Fruit fly (Drosophila melanogaster): ENCODE results near the gene CG34393.

The CG34393 gene

DNA sequence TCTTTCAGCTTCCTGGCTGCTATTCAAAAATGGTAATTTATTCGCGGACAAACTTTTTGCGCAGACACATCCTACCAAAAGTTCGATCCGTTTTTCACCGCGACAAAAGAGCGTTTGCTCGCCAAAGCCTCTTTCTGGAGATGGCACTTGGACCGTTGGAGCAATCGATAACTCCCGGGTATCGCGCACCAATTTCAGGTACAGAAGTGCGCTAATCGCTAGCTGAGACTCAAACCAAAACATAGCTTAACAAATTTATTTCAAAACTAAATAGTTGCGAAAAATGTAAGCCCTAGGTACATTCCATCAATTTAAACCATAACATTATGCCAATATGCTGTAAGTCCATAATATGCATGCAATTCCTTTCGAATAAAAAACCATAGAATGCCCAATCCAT lies 55.6 kb downstream of the CG34393 start, which contains the start of gene toc (continued):
- TF ChIP-seq odd (GFP tag; optimal IDR thresholded peaks at IDR 0.05) (no peak), exex (tag; optimal IDR thresholded peaks at IDR 0.05) (peak; percentile 20), ranshi (GFP tag; IDR thresholded peaks at IDR 0.05) (no peak), PHDP (tag; optimal IDR thresholded peaks at IDR 0.05) (no peak), CG1529 (GFP tag; optimal IDR thresholded peaks at IDR 0.05) (no peak), mam (GFP tag; optimal IDR thresholded peaks at IDR 0.05) (no peak), slbo (GFP tag; IDR thresholded peaks at IDR 0.05) (peak; percentile 27; the same call in 1 of the 2 replicates), schlank (tag; optimal IDR thresholded peaks at IDR 0.05) (no peak), E2f1 (GFP tag; IDR thresholded peaks at IDR 0.05) (no peak), so (GFP tag; IDR thresholded peaks at IDR 0.05) (no peak), kni (GFP tag; optimal IDR thresholded peaks at IDR 0.05) (no peak), corto (GFP tag; optimal IDR thresholded peaks at IDR 0.05) (no peak), CG18262 (tag; optimal IDR thresholded peaks at IDR 0.05) (no peak), CG2678 (tag; optimal IDR thresholded peaks at IDR 0.05) (no peak), lab (GFP tag; optimal IDR thresholded peaks at IDR 0.05) (no peak), ATbp (GFP tag; optimal IDR thresholded peaks at IDR 0.05) (no peak), CG10979 (tag; optimal IDR thresholded peaks at IDR 0.05) (no peak), HmgD (GFP tag; optimal IDR thresholded peaks at IDR 0.05) (peak; percentile 24), CG2202 (tag; optimal IDR thresholded peaks at IDR 0.05) (no peak), hth (optimal IDR thresholded peaks at IDR 0.05) (no peak), seq (GFP tag; IDR thresholded peaks at IDR 0.05) (no peak), ERR (GFP tag; optimal IDR thresholded peaks at IDR 0.05) (no peak), tio (GFP tag; optimal IDR thresholded peaks at IDR 0.05) (no peak), unpg (GFP tag; optimal IDR thresholded peaks at IDR 0.05) (no peak), dan (GFP tag; IDR thresholded peaks at IDR 0.05) (no peak)

DNA sequence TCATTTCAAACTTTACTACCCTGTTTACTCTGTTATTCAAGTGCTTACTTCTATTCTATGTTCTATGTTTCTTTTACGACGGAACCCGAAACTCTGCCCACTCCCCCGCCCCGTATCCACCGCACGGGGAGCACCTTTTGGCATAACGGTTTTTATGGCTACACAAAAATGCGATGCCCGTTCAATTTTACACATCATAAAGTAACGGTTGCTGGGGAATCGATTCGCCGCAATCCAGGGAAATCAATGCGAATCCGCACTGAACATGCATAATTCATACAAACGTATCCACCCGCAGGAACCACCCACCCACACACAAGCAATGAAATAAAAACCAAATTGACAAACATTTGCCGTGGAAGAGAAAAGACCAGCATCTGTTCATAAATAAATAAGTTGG lies 56.4 kb downstream of the CG34393 start:
- TF ChIP-seq CG12769 (tag; optimal IDR thresholded peaks at IDR 0.05), result no peak
- TF ChIP-seq row (GFP tag; IDR thresholded peaks at IDR 0.05), result no peak
- TF ChIP-seq CG8765 (GFP tag; IDR thresholded peaks at IDR 0.05), result no peak
- no peak for TF ChIP-seq cg (GFP tag; optimal IDR thresholded peaks at IDR 0.05)
- no peak for TF ChIP-seq CG2678 (tag; optimal IDR thresholded peaks at IDR 0.05)
- TF ChIP-seq crol (GFP tag; IDR thresholded peaks at IDR 0.05), result peak; percentile 6; the same call in 1 of the 2 replicates
- no peak for TF ChIP-seq Dp (GFP tag; optimal IDR thresholded peaks at IDR 0.05)
- no peak for TF ChIP-seq CG1647 (GFP tag; optimal IDR thresholded peaks at IDR 0.05)
- TF ChIP-seq gcm2 (GFP tag; optimal IDR thresholded peaks at IDR 0.05), result no peak
- TF ChIP-seq CG15479 (GFP tag; optimal IDR thresholded peaks at IDR 0.05), result no peak
- no peak for TF ChIP-seq Myb (GFP tag; optimal IDR thresholded peaks at IDR 0.05)
- TF ChIP-seq CG13624 (GFP tag; optimal IDR thresholded peaks at IDR 0.05), result no peak
- TF ChIP-seq onecut (GFP tag; IDR thresholded peaks at IDR 0.05), result peak; percentile 53

DNA sequence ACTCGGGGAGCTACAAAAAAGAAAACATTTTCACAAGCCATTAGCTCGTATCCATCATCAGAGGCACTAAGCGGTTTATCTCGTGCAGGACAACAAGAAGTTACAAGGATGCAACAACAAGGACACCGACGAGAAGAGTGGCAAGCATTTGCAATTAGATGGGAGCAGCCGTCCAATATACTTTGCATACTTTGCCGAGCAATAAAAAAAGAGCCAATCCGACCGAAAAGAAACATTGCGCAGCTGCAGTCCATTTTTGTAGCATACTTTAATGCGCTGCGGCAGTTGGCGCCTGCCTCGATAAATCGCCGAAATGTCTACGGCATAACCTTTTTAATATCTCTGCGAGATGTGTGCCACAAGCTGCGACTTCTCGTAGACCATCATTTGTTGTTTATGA lies 68.7 kb downstream of the CG34393 start:
- TF ChIP-seq CG33213 (GFP tag; optimal IDR thresholded peaks at IDR 0.05) (no peak), dimm (GFP tag; IDR thresholded peaks at IDR 0.05) (no peak), CG11504 (tag; optimal IDR thresholded peaks at IDR 0.05) (peak; percentile 27), Hsf (GFP tag; optimal IDR thresholded peaks at IDR 0.05) (no peak), exex (tag; optimal IDR thresholded peaks at IDR 0.05) (no peak), sim (GFP tag; IDR thresholded peaks at IDR 0.05) (peak; percentile 32; the same call in 1 of the 2 replicates), CG6654 (GFP tag; optimal IDR thresholded peaks at IDR 0.05) (no peak), CG11456 (GFP tag; IDR thresholded peaks at IDR 0.05) (no peak), Xbp1 (GFP tag; optimal IDR thresholded peaks at IDR 0.05) (no peak), Xrp1 (GFP tag; IDR thresholded peaks at IDR 0.05) (no peak), CG16813 (GFP tag; IDR thresholded peaks at IDR 0.05; ENCODE audit: partially characterized antibody) (no peak), CTCF (GFP tag; optimal IDR thresholded peaks at IDR 0.05) (peak; percentile 39), CG2129 (GFP tag; IDR thresholded peaks at IDR 0.05; ENCODE audit: partially characterized antibody) (no peak), eve (GFP tag; optimal IDR thresholded peaks at IDR 0.05) (no peak), CG42726 (GFP tag; IDR thresholded peaks at IDR 0.05; ENCODE audit: partially characterized antibody) (no peak), CG10462 (GFP tag; optimal IDR thresholded peaks at IDR 0.05) (no peak), bowl (GFP tag; IDR thresholded peaks at IDR 0.05) (no peak)

Data from whole organism, embryonic.